Fruit fly (Drosophila melanogaster) Kc167 (cell line): ENCODE measurements around the gene CG32376.

ENCODE experiments used
- Myc ChIP-seq: fragments of >200 bp; optimal IDR thresholded peaks from 2 replicates; lab custom pipeline; 2017; ENCODE audit warnings: missing external identifiers
- psq ChIP-seq: fragments of >200 bp; optimal IDR thresholded peaks from 2 replicates; lab custom pipeline; 2017; ENCODE audit warnings: missing external identifiers

DNA sequence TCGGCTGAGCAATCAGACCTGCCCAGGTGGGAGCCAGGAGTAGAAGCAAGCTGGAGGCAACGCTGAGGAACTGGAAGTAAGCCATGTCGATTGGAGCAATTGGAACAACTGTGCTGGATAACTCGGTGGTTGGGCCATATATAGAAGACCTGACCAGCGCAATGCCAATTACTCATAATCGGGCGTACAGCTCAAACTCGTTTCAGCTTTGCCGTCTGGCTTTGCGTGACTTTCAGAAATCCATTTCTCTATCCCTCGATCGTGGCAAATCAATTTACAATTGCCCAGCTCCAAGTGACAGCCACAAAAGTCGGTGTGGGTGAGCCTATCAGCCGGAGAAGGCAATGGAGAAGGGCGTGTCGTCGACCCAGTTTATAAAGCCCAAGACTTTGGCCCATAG, 36.1 kb downstream of the CG32376 start, which contains the start of gene CG7548:
- TF ChIP-seq Myc (lab: Kevin White, UChicago), result no peak
- no peak for TF ChIP-seq psq
